Fruit fly (Drosophila melanogaster) whole organism, embryonic: ENCODE results near the gene Glyat.

Source experiments
- B-H1 ChIP-seq: fragments of 200-800 bp; sonication (Bioruptor generic); IDR thresholded peaks from 3 replicates; pipeline ENCODE4 v1.3.6; 2022; ENCODE audit warnings: missing biosample characterization, missing genetic modification characterization
- CG10654 ChIP-seq: fragments of 200-800 bp; sonication (Bioruptor generic); optimal IDR thresholded peaks from 2 replicates; lab custom pipeline; 2016; ENCODE audit warnings: missing biosample characterization, missing genetic modification characterization
- CG11085 ChIP-seq: fragments of 200-800 bp; sonication (Bioruptor generic); IDR thresholded peaks from 2 replicates; pipeline ENCODE4 v1.3.6; 2022; ENCODE audit warnings: missing biosample characterization, missing genetic modification characterization
- CG11398 ChIP-seq: fragments of 200-800 bp; sonication (Bioruptor generic); optimal IDR thresholded peaks from 2 replicates; lab custom pipeline; 2016; ENCODE audit warnings: missing biosample characterization, missing genetic modification characterization
- CG12155 ChIP-seq: fragments of 200-800 bp; sonication (Bioruptor generic); optimal IDR thresholded peaks from 3 replicates; lab custom pipeline; 2016; ENCODE audit warnings: missing biosample characterization, missing genetic modification characterization
- CG13894 ChIP-seq: fragments of 200-800 bp; sonication (Bioruptor generic); optimal IDR thresholded peaks from 3 replicates; lab custom pipeline; 2018; ENCODE audit warnings: missing biosample characterization, mild to moderate bottlenecking, missing genetic modification characterization, moderate library complexity
- CG1603 ChIP-seq: fragments of 200-800 bp; sonication (Bioruptor generic); optimal IDR thresholded peaks from 2 replicates; lab custom pipeline; 2019; ENCODE audit warnings: missing biosample characterization, mild to moderate bottlenecking, missing genetic modification characterization, moderate library complexity
- CG16779 ChIP-seq: fragments of 200-800 bp; sonication (Bioruptor generic); IDR thresholded peaks from 2 replicates; pipeline ENCODE4 v1.3.6; 2022; ENCODE audit warnings: missing biosample characterization, missing genetic modification characterization
- CG16813 ChIP-seq: fragments of 200-800 bp; sonication (Bioruptor generic); IDR thresholded peaks from 3 replicates; pipeline ENCODE4 v1.3.6; 2022; ENCODE audit warnings: missing biosample characterization, missing genetic modification characterization; ENCODE audit not compliant: partially characterized antibody
- CG17912 ChIP-seq: fragments of 200-800 bp; sonication (Bioruptor generic); optimal IDR thresholded peaks from 2 replicates; lab custom pipeline; 2018; ENCODE audit warnings: missing biosample characterization, mild to moderate bottlenecking, missing genetic modification characterization
- CG1832 ChIP-seq: fragments of 200-800 bp; sonication (Bioruptor generic); optimal IDR thresholded peaks from 2 replicates; lab custom pipeline; 2017; ENCODE audit warnings: missing biosample characterization, mild to moderate bottlenecking, missing genetic modification characterization, inconsistent platforms
- CG18764 ChIP-seq: fragments of 200-800 bp; sonication (Bioruptor generic); optimal IDR thresholded peaks from 3 replicates; lab custom pipeline; 2016; ENCODE audit warnings: missing biosample characterization, missing genetic modification characterization
- CG2129 ChIP-seq: fragments of 200-800 bp; sonication (Bioruptor generic); IDR thresholded peaks from 2 replicates; pipeline ENCODE4 v1.3.6; 2022; ENCODE audit warnings: missing biosample characterization, missing genetic modification characterization; ENCODE audit not compliant: partially characterized antibody
- CG2678 ChIP-seq: fragments of 200-800 bp; sonication (Bioruptor generic); optimal IDR thresholded peaks from 3 replicates; lab custom pipeline; 2019; ENCODE audit warnings: missing biosample characterization, mild to moderate bottlenecking, missing genetic modification characterization, moderate library complexity
- CG31365 ChIP-seq: fragments of 200-800 bp; sonication (Bioruptor generic); optimal IDR thresholded peaks from 2 replicates; lab custom pipeline; 2018; ENCODE audit warnings: missing biosample characterization, mild to moderate bottlenecking, missing genetic modification characterization
- CG33557 ChIP-seq: fragments of 200-800 bp; sonication (Bioruptor generic); optimal IDR thresholded peaks from 2 replicates; lab custom pipeline; 2019; ENCODE audit warnings: missing biosample characterization, mild to moderate bottlenecking, missing genetic modification characterization, moderate library complexity
- CG3847 ChIP-seq: fragments of 200-800 bp; sonication (Bioruptor generic); IDR thresholded peaks from 2 replicates; pipeline ENCODE4 v1.3.6; 2022; ENCODE audit warnings: missing biosample characterization, missing genetic modification characterization
- CG4854 ChIP-seq: fragments of 200-800 bp; sonication (Bioruptor generic); optimal IDR thresholded peaks from 2 replicates; lab custom pipeline; 2016; ENCODE audit warnings: missing biosample characterization, missing genetic modification characterization, inconsistent platforms
- CG7987 ChIP-seq: fragments of 200-800 bp; sonication (Bioruptor generic); optimal IDR thresholded peaks from 2 replicates; lab custom pipeline; 2018; ENCODE audit warnings: missing biosample characterization, mild to moderate bottlenecking, missing genetic modification characterization, moderate library complexity
- CG8388 ChIP-seq: fragments of 200-800 bp; sonication (Bioruptor generic); optimal IDR thresholded peaks from 2 replicates; lab custom pipeline; 2019; ENCODE audit warnings: missing biosample characterization, mild to moderate bottlenecking, missing genetic modification characterization, moderate library complexity
- CoRest ChIP-seq: fragments of 200-800 bp; sonication (Bioruptor generic); optimal IDR thresholded peaks from 3 replicates; lab custom pipeline; 2018; ENCODE audit warnings: missing biosample characterization, mild to moderate bottlenecking, missing genetic modification characterization, moderate library complexity
- Dfd ChIP-seq, 2 experiments: fragments of >200 bp; optimal IDR thresholded peaks; 2 replicates each; lab custom pipeline; 2017; ENCODE audit warnings: missing biosample characterization in 2 of 2, missing genetic modification characterization in 2 of 2
- MTF-1 ChIP-seq: fragments of 200-800 bp; sonication (Bioruptor generic); optimal IDR thresholded peaks from 2 replicates; lab custom pipeline; 2018; ENCODE audit warnings: missing biosample characterization, mild to moderate bottlenecking, missing genetic modification characterization, borderline replicate concordance
- Nf-YB ChIP-seq: fragments of 200-800 bp; sonication (Bioruptor generic); optimal IDR thresholded peaks from 3 replicates; lab custom pipeline; 2019; ENCODE audit warnings: missing biosample characterization, mild to moderate bottlenecking, missing genetic modification characterization, moderate library complexity
- Nf-YC ChIP-seq: fragments of 200-800 bp; optimal IDR thresholded peaks from 3 replicates; lab custom pipeline; 2019; ENCODE audit warnings: missing biosample characterization, mild to moderate bottlenecking, missing genetic modification characterization, moderate library complexity
- Poxn ChIP-seq: fragments of 200-800 bp; sonication (Bioruptor generic); IDR thresholded peaks from 2 replicates; pipeline ENCODE4 v1.3.6; 2022; ENCODE audit warnings: missing biosample characterization, missing genetic modification characterization
- Ptx1 ChIP-seq: fragments of 200-800 bp; sonication (Bioruptor generic); IDR thresholded peaks from 2 replicates; pipeline ENCODE4 v1.3.6; 2022; ENCODE audit warnings: missing biosample characterization, missing genetic modification characterization
- Sox102F ChIP-seq: fragments of 200-800 bp; sonication (Bioruptor generic); optimal IDR thresholded peaks from 2 replicates; lab custom pipeline; 2018; ENCODE audit warnings: missing biosample characterization, mild to moderate bottlenecking, missing genetic modification characterization, moderate library complexity
- bsh ChIP-seq, 2 experiments: fragments of 200-800 bp; sonication (Bioruptor generic); optimal IDR thresholded peaks; 2 replicates each; lab custom pipeline; 2017 to 2018; ENCODE audit warnings: mild to moderate bottlenecking in 2 of 2, missing biosample characterization in 2 of 2, missing genetic modification characterization in 2 of 2, moderate library complexity in 1 of 2
- cas ChIP-seq: fragments of 200-800 bp; sonication (Bioruptor generic); IDR thresholded peaks from 2 replicates; pipeline ENCODE4 v1.3.6; 2022; ENCODE audit warnings: missing biosample characterization, missing genetic modification characterization
- chif ChIP-seq, 2 experiments: fragments of 200-800 bp; sonication (Bioruptor generic); optimal IDR thresholded peaks; 3 replicates each; lab custom pipeline; 2016; ENCODE audit warnings: missing biosample characterization in 2 of 2, missing genetic modification characterization in 2 of 2
- chinmo ChIP-seq: fragments of 200-800 bp; sonication (Bioruptor generic); IDR thresholded peaks from 4 replicates; pipeline ENCODE4 v1.3.6; 2022; ENCODE audit warnings: missing biosample characterization, missing genetic modification characterization; ENCODE audit not compliant: partially characterized antibody
- eyg ChIP-seq: fragments of 200-800 bp; sonication (Bioruptor generic); optimal IDR thresholded peaks from 3 replicates; lab custom pipeline; 2016; ENCODE audit warnings: missing biosample characterization, missing genetic modification characterization
- fd64A ChIP-seq: fragments of 200-800 bp; sonication (Bioruptor generic); optimal IDR thresholded peaks from 3 replicates; lab custom pipeline; 2018; ENCODE audit warnings: missing biosample characterization, mild to moderate bottlenecking, missing genetic modification characterization
- gfzf ChIP-seq: fragments of 200-800 bp; sonication (Bioruptor generic); optimal IDR thresholded peaks from 2 replicates; lab custom pipeline; 2016; ENCODE audit warnings: missing biosample characterization, mild to moderate bottlenecking, missing genetic modification characterization, moderate library complexity
- grau ChIP-seq: fragments of 200-800 bp; optimal IDR thresholded peaks from 3 replicates; lab custom pipeline; 2019; ENCODE audit warnings: missing biosample characterization, mild to moderate bottlenecking, missing genetic modification characterization, moderate library complexity
- gt ChIP-seq: fragments of 200-800 bp; sonication (Bioruptor generic); IDR thresholded peaks from 2 replicates; pipeline ENCODE4 v1.3.6; 2022; ENCODE audit warnings: missing biosample characterization, missing genetic modification characterization
- hbn ChIP-seq: fragments of 200-800 bp; sonication (Bioruptor generic); IDR thresholded peaks from 2 replicates; pipeline ENCODE4 v1.3.6; 2022; ENCODE audit warnings: missing biosample characterization, missing genetic modification characterization; ENCODE audit not compliant: partially characterized antibody
- kni ChIP-seq: fragments of 200-800 bp; sonication (Bioruptor generic); optimal IDR thresholded peaks from 3 replicates; lab custom pipeline; 2017; ENCODE audit warnings: mild to moderate bottlenecking, missing biosample characterization, missing genetic modification reagents, missing genetic modification characterization
- lab ChIP-seq: fragments of 200-800 bp; sonication (Bioruptor generic); optimal IDR thresholded peaks from 3 replicates; lab custom pipeline; 2017; ENCODE audit warnings: missing biosample characterization, missing genetic modification characterization, mild to moderate bottlenecking, moderate library complexity, missing genetic modification reagents
- lbe ChIP-seq: fragments of 200-800 bp; sonication (Bioruptor generic); optimal IDR thresholded peaks from 2 replicates; lab custom pipeline; 2016; ENCODE audit warnings: missing biosample characterization, mild to moderate bottlenecking, missing genetic modification characterization
- pan ChIP-seq, 4 experiments: fragments of >200 bp in 3 of 4; fragments of 200-800 bp in 1 of 4; sonication (Bioruptor generic) in 1 of 4; optimal IDR thresholded peaks in 3 of 4; IDR thresholded peaks in 1 of 4; 2 replicates each; pipeline versions ENCODE4 v1.3.6 to Lab custom; 2017 to 2022; ENCODE audit warnings: missing biosample characterization in 2 of 4, missing genetic modification characterization in 2 of 4, mixed read lengths in 1 of 4
- pfk ChIP-seq: fragments of 200-800 bp; sonication (Bioruptor generic); optimal IDR thresholded peaks from 2 replicates; lab custom pipeline; 2018; ENCODE audit warnings: missing biosample characterization, mild to moderate bottlenecking, missing genetic modification characterization, moderate library complexity
- sc ChIP-seq, 3 experiments: fragments of >200 bp in 2 of 3; fragments of 200-800 bp in 1 of 3; sonication (Bioruptor generic) in 1 of 3; optimal IDR thresholded peaks; 2 replicates in 2 of 3; 3 replicates in 1 of 3; lab custom pipeline; 2017; ENCODE audit warnings: mild to moderate bottlenecking in 1 of 3, missing biosample characterization in 1 of 3, missing genetic modification characterization in 1 of 3, missing genetic modification reagents in 1 of 3
- sens ChIP-seq: fragments of 200-800 bp; sonication (Bioruptor generic); peaks from one replicate; lab custom pipeline; 2016; ENCODE audit warnings: missing biosample characterization, missing genetic modification characterization
- sisA ChIP-seq: fragments of 200-800 bp; sonication (Bioruptor generic); IDR thresholded peaks from 2 replicates; pipeline ENCODE4 v1.3.6; 2022; ENCODE audit warnings: missing biosample characterization, missing genetic modification characterization

Gene Glyat

DNA sequence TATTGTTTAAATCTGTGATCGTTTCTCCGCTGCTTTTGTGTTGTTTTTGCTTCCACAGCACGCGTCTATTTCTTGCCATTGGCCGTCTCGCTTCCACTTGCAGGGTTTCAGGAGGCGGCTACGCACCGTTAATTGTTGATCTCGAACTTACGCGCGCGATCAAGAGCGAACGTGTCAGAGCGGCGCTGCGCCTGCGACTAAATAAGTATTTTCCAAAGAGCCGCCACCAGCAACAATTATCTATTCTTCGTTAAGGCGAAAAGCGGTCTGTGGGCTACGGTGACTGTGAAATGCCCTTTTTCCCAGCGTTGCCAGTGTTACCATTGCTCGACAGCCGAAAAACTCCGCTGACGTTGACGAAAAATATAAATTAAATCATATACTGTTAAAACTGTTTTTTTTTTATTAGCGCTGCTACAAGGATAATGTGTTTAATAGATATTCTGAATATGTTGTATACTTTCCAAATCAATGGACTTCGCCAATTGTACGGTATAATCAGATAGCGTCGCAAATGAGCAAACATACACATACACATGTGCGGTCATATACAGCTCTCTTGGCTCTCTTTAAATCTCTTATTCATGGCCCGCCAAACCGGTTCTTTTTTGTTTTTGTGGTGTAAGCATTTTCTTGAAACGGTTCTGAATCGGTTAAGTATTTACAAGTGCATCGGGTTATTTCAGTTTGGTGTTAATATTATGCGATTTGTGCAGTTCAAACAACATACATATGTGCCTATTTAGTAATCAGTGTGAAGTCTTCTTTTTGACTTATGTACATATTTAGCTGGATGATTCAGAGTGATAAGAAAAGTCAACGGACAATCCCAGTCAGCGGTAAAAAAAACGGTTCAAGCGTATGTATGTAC lies 16.2 kb downstream of the Glyat start, which contains the start of gene pes (continued):
- no peak for TF ChIP-seq CG8388 (GFP tag; lab: Kevin White, UChicago)
- no peak for TF ChIP-seq Nf-YB (GFP tag; lab: Kevin White, UChicago)
- peak; percentile 97 for TF ChIP-seq CG2678 (tag; lab: Kevin White, UChicago)
- TF ChIP-seq eyg (GFP tag; lab: Kevin White, UChicago) = peak; percentile 59
- peak; percentile 80 for TF ChIP-seq sens (GFP tag; lab: Kevin White, UChicago)
- no peak for TF ChIP-seq hbn (GFP tag; lab: Robert Waterston, UW)
- peak; percentile 17 for TF ChIP-seq pfk (GFP tag; lab: Kevin White, UChicago)
- TF ChIP-seq pan (optimal IDR thresholded peaks at IDR 0.05; lab: Kevin White, UChicago) = no peak
- TF ChIP-seq pan (GFP tag; optimal IDR thresholded peaks at IDR 0.05 in 1 of 2, IDR thresholded peaks at IDR 0.05 in 1 of 2) = peak in 1 of 2 experiments; percentile 93
- peak; percentile 59 for TF ChIP-seq CG17912 (GFP tag; lab: Kevin White, UChicago)
- peak; percentile 94 for TF ChIP-seq CoRest (tag; lab: Kevin White, UChicago)
- peak; percentile 8 for TF ChIP-seq gfzf (GFP tag; lab: Kevin White, UChicago)
- TF ChIP-seq bsh (GFP tag; optimal IDR thresholded peaks at IDR 0.05; lab: Kevin White, UChicago) = peak; percentile 8 to 86
- TF ChIP-seq CG16779 (GFP tag; lab: Robert Waterston, UW) = peak; percentile 80
- peak; percentile 94 for TF ChIP-seq kni (GFP tag; lab: Kevin White, UChicago)
- TF ChIP-seq Nf-YC (tag; lab: Kevin White, UChicago) = peak; percentile 81
- TF ChIP-seq CG11085 (GFP tag; lab: Robert Waterston, UW) = peak; percentile 90
- peak; percentile 75 for TF ChIP-seq CG31365 (tag; lab: Kevin White, UChicago)
- TF ChIP-seq B-H1 = peak; percentile 86
- peak; percentile 81 for TF ChIP-seq CG4854
- TF ChIP-seq fd64A (GFP tag; lab: Kevin White, UChicago) = peak; percentile 51
- TF ChIP-seq CG18764 (GFP tag; lab: Kevin White, UChicago) = peak; percentile 83
- TF ChIP-seq grau = peak; percentile 80
- TF ChIP-seq CG3847 = peak; percentile 90
- peak; percentile 92 for TF ChIP-seq chinmo
- no peak for TF ChIP-seq Dfd (GFP tag; optimal IDR thresholded peaks at IDR 0.05; lab: Kevin White, UChicago)
- TF ChIP-seq CG1832 (GFP tag; lab: Kevin White, UChicago) = peak; percentile 75
- peak; percentile 12; the same call in 1 of the 2 replicates for TF ChIP-seq Ptx1 (GFP tag; lab: Robert Waterston, UW)
- peak; percentile 79 for TF ChIP-seq cas
- TF ChIP-seq gt = peak; percentile 78
- TF ChIP-seq sisA (GFP tag; lab: Robert Waterston, UW) = peak; percentile 95
- TF ChIP-seq lbe (GFP tag; lab: Kevin White, UChicago) = peak; percentile 95
- TF ChIP-seq CG13894 = peak; percentile 95
- TF ChIP-seq CG7987 = peak; percentile 63
- TF ChIP-seq CG16813 (GFP tag; lab: Robert Waterston, UW) = no peak
- TF ChIP-seq chif (GFP tag; optimal IDR thresholded peaks at IDR 0.05; lab: Kevin White, UChicago) = peak; percentile 6 to 62
- peak; percentile 96 for TF ChIP-seq lab (GFP tag; lab: Kevin White, UChicago)
- peak; percentile 88 for TF ChIP-seq CG10654
- peak; percentile 31 for TF ChIP-seq CG33557
- TF ChIP-seq Poxn (GFP tag; lab: Robert Waterston, UW) = peak; percentile 82
- peak; percentile 69 for TF ChIP-seq MTF-1 (GFP tag; lab: Kevin White, UChicago)
- peak; percentile 77 for TF ChIP-seq CG12155 (GFP tag; lab: Kevin White, UChicago)
- peak; percentile 88 for TF ChIP-seq Sox102F (GFP tag; lab: Kevin White, UChicago)
- no peak for TF ChIP-seq sc (optimal IDR thresholded peaks at IDR 0.05; lab: Kevin White, UChicago)
- TF ChIP-seq sc (GFP tag; optimal IDR thresholded peaks at IDR 0.05; lab: Kevin White, UChicago) = no peak
- TF ChIP-seq CG11398 = peak; percentile 3
- no peak for TF ChIP-seq CG2129 (GFP tag; lab: Robert Waterston, UW)
- TF ChIP-seq CG1603 (tag; lab: Kevin White, UChicago) = peak; percentile 46
